Worm (Caenorhabditis elegans) whole organism, L1 larva: Measurements from ENCODE around the gene F58F9.9.

Source experiments
- aly-2 ChIP-seq: fragments of 150-350 bp; optimal IDR thresholded peaks from 2 replicates; lab custom pipeline; 2014; ENCODE audit warnings: missing biosample characterization, missing genetic modification characterization
- egl-13 ChIP-seq: sonication (generic microtip); optimal IDR thresholded peaks from 2 replicates; lab custom pipeline; 2016; ENCODE audit warnings: missing genotype, missing genetic modification reagents, missing genetic modification characterization, missing compliant biosample characterization
- elt-2 ChIP-seq: sonication (generic microtip); optimal IDR thresholded peaks from 2 replicates; lab custom pipeline; 2016; ENCODE audit warnings: missing genetic modification characterization, mild to moderate bottlenecking, inconsistent platforms, missing compliant biosample characterization, missing genetic modification reagents
- lin-15B ChIP-seq: fragments of 150-350 bp; sonication (generic microtip); optimal IDR thresholded peaks from 3 replicates; lab custom pipeline; 2014; ENCODE audit warnings: missing biosample characterization, missing genetic modification characterization
- lsy-2 ChIP-seq, 2 experiments: fragments of 150-350 bp; optimal IDR thresholded peaks; 2 replicates each; lab custom pipeline; 2014; ENCODE audit warnings: missing biosample characterization in 2 of 2, missing genetic modification characterization in 2 of 2
- mep-1 ChIP-seq: fragments of 150-350 bp; optimal IDR thresholded peaks from 2 replicates; lab custom pipeline; 2014; ENCODE audit warnings: missing biosample characterization, missing genetic modification characterization
- nhr-47 ChIP-seq: sonication (generic microtip); optimal IDR thresholded peaks from 2 replicates; lab custom pipeline; 2016; ENCODE audit warnings: mild to moderate bottlenecking, missing genetic modification characterization, moderate library complexity, missing compliant biosample characterization
- nhr-77 ChIP-seq: fragments of 150-350 bp; optimal IDR thresholded peaks from 2 replicates; lab custom pipeline; 2014; ENCODE audit warnings: missing biosample characterization, missing genetic modification characterization
- snpc-4 ChIP-seq: fragments of 150-350 bp; optimal IDR thresholded peaks from 2 replicates; lab custom pipeline; 2014; ENCODE audit warnings: missing biosample characterization, missing genetic modification characterization
- sox-4 ChIP-seq: sonication (generic microtip); optimal IDR thresholded peaks from 2 replicates; lab custom pipeline; 2016; ENCODE audit warnings: missing genetic modification characterization, missing compliant biosample characterization

DNA sequence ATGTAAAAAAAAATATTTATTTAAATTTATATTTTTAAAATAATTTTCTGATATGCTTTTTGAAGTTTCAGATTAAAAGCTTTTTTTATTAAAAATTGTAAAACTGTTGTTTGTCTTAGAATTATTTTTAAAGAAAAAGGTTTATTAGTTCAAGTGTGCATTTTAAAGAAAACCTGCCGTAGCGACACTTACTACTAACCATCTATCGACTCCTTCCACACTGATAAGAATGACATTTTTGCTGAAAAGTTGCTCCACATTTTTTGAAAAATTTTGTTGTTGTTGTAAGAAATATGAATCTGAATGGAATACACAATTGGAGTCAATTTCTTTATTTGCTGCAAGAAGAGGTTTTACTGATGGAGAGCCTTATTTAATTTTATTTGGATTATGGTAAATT, 12.1 kb upstream of the F58F9.9 start, which contains the start of gene C49A9.1:
- TF ChIP-seq aly-2 (tag; lab: Kevin White, UChicago) (no peak), lsy-2 (tag; optimal IDR thresholded peaks at IDR 0.05; lab: Kevin White, UChicago) (no peak), mep-1 (tag; lab: Kevin White, UChicago) (no peak), nhr-47 (tag; lab: Kevin White, UChicago) (no peak), elt-2 (tag; lab: Kevin White, UChicago) (no peak), sox-4 (tag; lab: Kevin White, UChicago) (no peak), nhr-77 (no peak), lin-15B (tag; lab: Kevin White, UChicago) (no peak), snpc-4 (no peak), egl-13 (tag; lab: Kevin White, UChicago) (no peak)
